Worm (Caenorhabditis elegans): ENCODE data around the gene let-413.

let-413 gene

ce11 chrV:8018919-8019318 lies 41.3 kb upstream of the let-413 start:
- TF ChIP-seq nhr-80 (tag; optimal IDR thresholded peaks at IDR 0.05) (peak; percentile 57), nhr-179 (tag; optimal IDR thresholded peaks at IDR 0.05) (no peak), let-607 (tag; optimal IDR thresholded peaks at IDR 0.05) (no peak)

- TF ChIP-seq aptf-3 (GFP tag; IDR thresholded peaks at IDR 0.05) (no peak), dox-1 (GFP tag; IDR thresholded peaks at IDR 0.05) (0 out of 2 replicates have a peak, but pooled peaks have one; percentile 19), nhr-80 (tag; optimal IDR thresholded peaks at IDR 0.05) (peak; percentile 84), cebp-1 (GFP tag; IDR thresholded peaks at IDR 0.05) (peak; percentile 56; the same call in 1 of the 2 replicates), cebp-1 (tag; optimal IDR thresholded peaks at IDR 0.05) (peak; percentile 72), madf-8 (GFP tag; conservative IDR thresholded peaks at IDR 0.05) (no peak)
Measured at ce11 chrV:8017924-8018323, 40.3 kb upstream of the let-413 start.

- no peak for TF ChIP-seq madf-10 (tag; optimal IDR thresholded peaks at IDR 0.05)
- peak; percentile 31 for TF ChIP-seq nhr-80 (tag; optimal IDR thresholded peaks at IDR 0.05)
Measured at ce11 chrV:8016928-8017327, 39.4 kb upstream of the let-413 start, which contains the start of gene sptl-2. Gene sptl-2, plus strand, starts transcription at chrV:8017207.

- TF ChIP-seq pbrm-1 (GFP tag; IDR thresholded peaks at IDR 0.05) (peak; percentile 63), hsf-1 (GFP tag; IDR thresholded peaks at IDR 0.05) (peak; percentile 40; the same call in 1 of the 2 replicates), xnd-1 (tag; optimal IDR thresholded peaks at IDR 0.05) (peak; percentile 3), lin-26 (GFP tag; IDR thresholded peaks at IDR 0.05) (0 out of 2 replicates have a peak, but pooled peaks have one; percentile 26), hmg-1.2 (GFP tag; IDR thresholded peaks at IDR 0.05) (peak; percentile 82), madf-6 (GFP tag; IDR thresholded peaks at IDR 0.05) (peak; percentile 8; the same call in 1 of the 2 replicates), snpc-1.1 (tag; optimal IDR thresholded peaks at IDR 0.05; ENCODE audit: insufficient read depth) (peak; percentile 85), attf-6 (GFP tag; IDR thresholded peaks at IDR 0.05) (peak; percentile 47; the same call in 1 of the 2 replicates), snpc-4 (GFP tag; optimal IDR thresholded peaks at IDR 0.05) (peak; percentile 74), snpc-4 (tag; optimal IDR thresholded peaks at IDR 0.05) (peak in 3 of 4 experiments; percentile 90 to 97 (median 95)), lsl-1 (GFP tag; optimal IDR thresholded peaks at IDR 0.05) (peak; percentile 35)
Measured at ce11 chrV:8014710-8015314, 37.2 kb upstream of the let-413 start.

- no peak for TF ChIP-seq rpc-1 (optimal IDR thresholded peaks at IDR 0.05)
- TF ChIP-seq rpc-1 (tag; optimal IDR thresholded peaks at IDR 0.05): no peak
- TF ChIP-seq attf-5 (GFP tag; optimal IDR thresholded peaks at IDR 0.05): peak; percentile 34
- TF ChIP-seq athp-1 (tag; optimal IDR thresholded peaks at IDR 0.05): no peak
- TF ChIP-seq ama-1 (optimal IDR thresholded peaks at IDR 0.05): no peak
- TF ChIP-seq ama-1 (GFP tag; optimal IDR thresholded peaks at IDR 0.05): no peak
- no peak for TF ChIP-seq snpc-3.4 (tag; optimal IDR thresholded peaks at IDR 0.05)
- TF ChIP-seq hmg-1.2 (GFP tag; IDR thresholded peaks at IDR 0.05): no peak
- TF ChIP-seq egl-44 (GFP tag; IDR thresholded peaks at IDR 0.05): no peak
- TF ChIP-seq gei-17 (GFP tag; optimal IDR thresholded peaks at IDR 0.05): no peak
- TF ChIP-seq snpc-4 (GFP tag; optimal IDR thresholded peaks at IDR 0.05): no peak
- TF ChIP-seq snpc-4 (tag; optimal IDR thresholded peaks at IDR 0.05): peak in 1 of 4 experiments; percentile 39
- TF ChIP-seq B0336.3 (GFP tag; IDR thresholded peaks at IDR 0.05): no peak
- no peak for TF ChIP-seq cebp-1 (GFP tag; IDR thresholded peaks at IDR 0.05)
- peak; percentile 9 for TF ChIP-seq cebp-1 (tag; optimal IDR thresholded peaks at IDR 0.05)
- TF ChIP-seq ztf-28 (GFP tag; IDR thresholded peaks at IDR 0.05): no peak
- no peak for TF ChIP-seq unc-62 (GFP tag; optimal IDR thresholded peaks at IDR 0.05)
- no peak for TF ChIP-seq rcor-1 (GFP tag; IDR thresholded peaks at IDR 0.05)
- no peak for TF ChIP-seq hsf-1 (GFP tag; IDR thresholded peaks at IDR 0.05)
- TF ChIP-seq B0019.2 (GFP tag; conservative IDR thresholded peaks at IDR 0.05): no peak
- TF ChIP-seq nfya-2 (GFP tag; IDR thresholded peaks at IDR 0.05): no peak
- TF ChIP-seq lsl-1 (GFP tag; optimal IDR thresholded peaks at IDR 0.05): no peak
- TF ChIP-seq F49E8.2 (tag; optimal IDR thresholded peaks at IDR 0.05; ENCODE audit: insufficient read depth): no peak
- no peak for TF ChIP-seq dpff-1 (tag; optimal IDR thresholded peaks at IDR 0.05)
- TF ChIP-seq mel-28 (tag; optimal IDR thresholded peaks at IDR 0.05; ENCODE audit: borderline replicate concordance): no peak
- TF ChIP-seq F10E7.11 (tag; optimal IDR thresholded peaks at IDR 0.05): no peak
- TF ChIP-seq snpc-1.3 (tag; optimal IDR thresholded peaks at IDR 0.05; ENCODE audit: insufficient read depth): no peak
- TF ChIP-seq xnd-1 (tag; optimal IDR thresholded peaks at IDR 0.05): no peak
Measured at ce11 chrV:8013901-8014388, 36.4 kb upstream of the let-413 start, which contains the start of gene Y97E10AR.6. Gene Y97E10AR.6, minus strand, starts transcription at chrV:8013951.
